Worm (Caenorhabditis elegans): ENCODE data around the gene F01D4.8.

F01D4.8 gene

DNA sequence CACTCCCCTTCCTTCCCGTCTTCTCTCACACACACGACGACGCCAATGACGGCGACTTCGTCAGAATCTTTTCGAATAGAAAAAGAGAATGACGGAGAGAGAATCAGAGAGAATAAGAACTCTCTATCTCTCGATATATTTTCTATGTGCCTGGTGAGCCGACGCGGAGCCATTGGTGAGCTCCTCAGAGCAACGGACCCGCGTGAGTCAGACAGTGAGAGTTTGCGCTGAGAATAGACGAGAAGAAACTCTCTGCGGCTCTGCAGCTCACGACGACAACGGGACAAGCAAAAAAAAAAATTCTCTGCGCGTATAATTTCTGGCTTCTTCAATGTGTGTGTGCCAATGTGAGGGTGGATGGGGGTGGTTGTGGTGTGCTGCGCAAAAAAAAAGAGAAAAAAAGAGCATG lies 47.1 kb upstream of the F01D4.8 start (continued):
- no peak for TF ChIP-seq aptf-3 (GFP tag; IDR thresholded peaks at IDR 0.05)
- TF ChIP-seq efl-1 (GFP tag; optimal IDR thresholded peaks at IDR 0.05): no peak
- TF ChIP-seq cebp-1 (GFP tag; IDR thresholded peaks at IDR 0.05): no peak
- peak; percentile 43 for TF ChIP-seq cebp-1 (tag; optimal IDR thresholded peaks at IDR 0.05)
- TF ChIP-seq aptf-2 (GFP tag; conservative IDR thresholded peaks at IDR 0.05): no peak
- peak; percentile 75 for TF ChIP-seq K12H6.12 (tag; optimal IDR thresholded peaks at IDR 0.05)
- no peak for TF ChIP-seq dox-1 (GFP tag; IDR thresholded peaks at IDR 0.05)
- peak; percentile 29 for TF ChIP-seq madf-10 (tag; optimal IDR thresholded peaks at IDR 0.05)
- peak; percentile 41 for TF ChIP-seq attf-5 (GFP tag; optimal IDR thresholded peaks at IDR 0.05)
- no peak for TF ChIP-seq lin-26 (GFP tag; IDR thresholded peaks at IDR 0.05)
- TF ChIP-seq hsf-1 (GFP tag; IDR thresholded peaks at IDR 0.05): no peak
- TF ChIP-seq tbx-9 (tag; optimal IDR thresholded peaks at IDR 0.05; ENCODE audit: borderline replicate concordance): no peak
- TF ChIP-seq hlh-26 (GFP tag; conservative IDR thresholded peaks at IDR 0.05): no peak
- no peak for TF ChIP-seq Y79H2A.3 (GFP tag; conservative IDR thresholded peaks at IDR 0.05)
- no peak for TF ChIP-seq hrde-1 (tag; optimal IDR thresholded peaks at IDR 0.05; ENCODE audit: borderline replicate concordance)
- TF ChIP-seq snpc-4 (GFP tag; optimal IDR thresholded peaks at IDR 0.05): peak; percentile 11
- peak in 1 of 4 experiments; percentile 13 for TF ChIP-seq snpc-4 (tag; optimal IDR thresholded peaks at IDR 0.05)
- TF ChIP-seq nfya-1 (tag; optimal IDR thresholded peaks at IDR 0.05; ENCODE audit: borderline replicate concordance, insufficient read depth): no peak
- TF ChIP-seq lin-40 (tag; optimal IDR thresholded peaks at IDR 0.05): peak; percentile 44

DNA sequence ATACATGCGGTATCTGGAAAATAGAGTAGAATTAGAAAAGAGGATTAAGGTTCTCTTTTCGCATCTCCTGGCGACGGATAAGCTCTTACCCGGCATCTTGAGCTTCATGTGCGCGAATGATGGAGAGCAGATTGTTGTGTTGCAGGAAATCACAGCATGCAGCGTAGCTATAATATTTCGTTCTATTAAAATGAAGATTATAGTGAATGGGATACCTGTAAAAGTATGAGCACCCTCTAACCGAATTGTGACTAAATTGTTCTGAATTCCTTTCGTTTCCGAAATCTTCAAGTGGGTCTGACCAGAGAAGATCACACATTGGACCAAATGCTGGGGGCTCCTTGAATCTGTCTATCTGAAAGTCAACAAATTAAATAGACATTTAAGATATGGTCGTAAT lies 45.5 kb upstream of the F01D4.8 start:
- no peak for TF ChIP-seq nhr-179 (tag; optimal IDR thresholded peaks at IDR 0.05)
- TF ChIP-seq tbx-9 (tag; optimal IDR thresholded peaks at IDR 0.05; ENCODE audit: borderline replicate concordance): no peak
- no peak for TF ChIP-seq F22D6.2 (tag; optimal IDR thresholded peaks at IDR 0.05)
- no peak for TF ChIP-seq sdz-38 (tag; optimal IDR thresholded peaks at IDR 0.05)
- TF ChIP-seq cebp-1 (GFP tag; IDR thresholded peaks at IDR 0.05): no peak
- no peak for TF ChIP-seq cebp-1 (tag; optimal IDR thresholded peaks at IDR 0.05)
- no peak for TF ChIP-seq zfh-2 (GFP tag; conservative IDR thresholded peaks at IDR 0.05)
- TF ChIP-seq egrh-3 (GFP tag; IDR thresholded peaks at IDR 0.05): no peak
- TF ChIP-seq lsy-27 (tag; optimal IDR thresholded peaks at IDR 0.05; ENCODE audit: borderline replicate concordance, insufficient read depth): no peak
- no peak for TF ChIP-seq pbrm-1 (GFP tag; IDR thresholded peaks at IDR 0.05)
- TF ChIP-seq dpff-1 (tag; optimal IDR thresholded peaks at IDR 0.05): no peak
- no peak for TF ChIP-seq nhr-80 (tag; optimal IDR thresholded peaks at IDR 0.05)
- TF ChIP-seq F55B11.4 (tag; optimal IDR thresholded peaks at IDR 0.05; ENCODE audit: borderline replicate concordance, insufficient read depth): no peak
- TF ChIP-seq F37B4.10 (GFP tag; IDR thresholded peaks at IDR 0.05): no peak
- TF ChIP-seq snpc-1.1 (tag; optimal IDR thresholded peaks at IDR 0.05; ENCODE audit: insufficient read depth): no peak
- TF ChIP-seq repo-1 (tag; optimal IDR thresholded peaks at IDR 0.05): no peak

DNA sequence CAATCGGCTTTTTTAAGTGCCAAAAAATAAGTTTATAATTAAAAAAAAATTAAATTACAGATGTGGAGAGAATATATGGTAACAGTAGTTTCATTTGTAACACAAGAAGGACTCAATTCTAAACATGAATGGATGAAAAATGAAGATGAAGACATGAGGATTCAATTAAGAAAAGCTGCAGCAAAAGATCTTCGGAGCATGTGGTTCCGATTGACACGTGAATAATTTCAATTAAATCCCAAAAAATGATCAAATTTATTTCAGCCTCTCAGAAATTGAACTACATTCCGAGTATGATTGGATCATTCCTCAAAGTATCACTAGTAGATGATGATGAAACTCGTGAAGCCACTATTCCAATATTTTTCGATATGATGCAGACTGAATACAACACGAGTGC lies 36.5 kb upstream of the F01D4.8 start:
- TF ChIP-seq bed-1 (GFP tag; IDR thresholded peaks at IDR 0.05) (no peak), ztf-28 (GFP tag; IDR thresholded peaks at IDR 0.05) (no peak), madf-3 (GFP tag; IDR thresholded peaks at IDR 0.05) (no peak), Y53F4B.3 (GFP tag; IDR thresholded peaks at IDR 0.05) (no peak), ceh-40 (GFP tag; IDR thresholded peaks at IDR 0.05) (no peak), madf-10 (tag; optimal IDR thresholded peaks at IDR 0.05) (no peak), ceh-91 (GFP tag; IDR thresholded peaks at IDR 0.05) (no peak)

Measured in whole organism, young adult.